Worm (Caenorhabditis elegans): ENCODE results near the gene zmp-1.

Gene zmp-1

DNA sequence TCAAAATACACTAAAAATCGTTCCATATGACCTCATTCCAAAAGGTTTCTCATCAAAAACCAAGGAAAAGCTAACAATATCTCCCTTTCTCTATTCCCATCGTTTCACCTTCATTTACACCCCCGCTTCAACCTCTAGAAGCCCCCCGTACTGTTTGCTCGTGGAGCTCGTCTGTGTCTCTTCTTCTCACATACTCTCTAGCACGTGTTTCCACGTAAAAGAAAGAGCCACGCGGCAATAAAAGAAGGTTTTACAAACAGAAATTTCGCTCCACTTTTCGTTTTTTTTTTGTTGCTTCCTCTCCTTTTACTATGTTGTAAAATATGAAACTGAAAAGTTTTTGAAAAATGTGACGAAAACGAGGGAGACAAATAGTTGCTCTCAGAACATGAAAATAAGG is 39.8 kb downstream of the zmp-1 start:
- TF ChIP-seq nhr-120 (GFP tag; IDR thresholded peaks at IDR 0.05) (no peak), ztf-3 (GFP tag; optimal IDR thresholded peaks at IDR 0.05) (no peak), pha-4 (tag; optimal IDR thresholded peaks at IDR 0.05) (peak; percentile 63), madf-3 (GFP tag; IDR thresholded peaks at IDR 0.05) (no peak), him-1 (tag; optimal IDR thresholded peaks at IDR 0.05) (no peak)

DNA sequence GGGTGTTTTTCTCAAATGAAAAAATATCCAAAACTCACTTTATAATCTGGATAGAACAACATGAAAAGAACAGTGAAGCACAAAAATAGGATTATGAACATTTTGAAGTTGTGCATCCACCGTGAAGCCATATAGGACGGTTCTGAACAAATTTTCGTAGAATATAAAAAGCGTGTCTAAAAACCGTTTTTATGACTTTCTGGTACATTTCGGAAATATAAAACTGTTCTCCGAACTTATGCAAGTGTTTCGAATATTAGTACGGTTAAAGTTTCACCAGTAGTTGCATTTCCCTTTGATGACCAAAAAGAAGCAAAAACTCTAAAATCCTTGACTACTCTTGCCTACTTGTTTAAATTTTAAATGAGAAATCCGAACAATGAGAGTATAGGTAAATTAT is 44.1 kb downstream of the zmp-1 start, which contains the start of gene C28H8.8:
Gene C28H8.8 (minus strand): TSS at position 101 of the 400 bp plus-strand sequence.
- TF ChIP-seq attf-6 (GFP tag; IDR thresholded peaks at IDR 0.05), result no peak
- TF ChIP-seq ztf-3 (GFP tag; optimal IDR thresholded peaks at IDR 0.05), result no peak
- no peak for TF ChIP-seq F55B11.4 (tag; optimal IDR thresholded peaks at IDR 0.05; ENCODE audit: borderline replicate concordance, insufficient read depth)
- no peak for TF ChIP-seq lin-40 (tag; optimal IDR thresholded peaks at IDR 0.05)
- TF ChIP-seq die-1 (tag; optimal IDR thresholded peaks at IDR 0.05), result no peak
- TF ChIP-seq chd-7 (tag; optimal IDR thresholded peaks at IDR 0.05), result no peak
- no peak for TF ChIP-seq tbp1 (GFP tag; optimal IDR thresholded peaks at IDR 0.05)
- TF ChIP-seq rpc-1 (optimal IDR thresholded peaks at IDR 0.05), result no peak
- TF ChIP-seq rpc-1 (tag; optimal IDR thresholded peaks at IDR 0.05), result no peak
- no peak for TF ChIP-seq aptf-3 (GFP tag; IDR thresholded peaks at IDR 0.05)

DNA sequence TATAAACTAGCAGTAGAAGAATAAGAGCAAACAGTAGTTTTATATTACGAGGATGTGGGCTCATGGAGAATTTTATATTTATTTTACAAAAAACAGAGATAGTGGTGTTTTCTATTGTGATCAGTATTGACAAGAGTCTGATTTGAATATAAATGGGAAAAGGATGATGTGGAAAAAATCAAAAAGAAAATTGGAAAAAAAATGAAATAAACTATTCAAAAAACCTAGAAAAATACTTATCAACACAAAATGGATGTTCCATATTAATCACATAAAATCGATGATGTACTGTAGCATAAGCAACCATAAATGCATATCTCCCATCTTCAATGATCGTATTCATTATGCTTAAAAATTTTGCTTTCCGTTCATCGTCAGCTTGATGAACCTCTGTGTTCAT is 45.9 kb downstream of the zmp-1 start, which contains the start of gene C28H8.7:
Gene C28H8.7 (minus strand): TSS at position 101 of the 400 bp plus-strand sequence.
- no peak for TF ChIP-seq Y56A3A.18 (GFP tag; IDR thresholded peaks at IDR 0.05)

DNA sequence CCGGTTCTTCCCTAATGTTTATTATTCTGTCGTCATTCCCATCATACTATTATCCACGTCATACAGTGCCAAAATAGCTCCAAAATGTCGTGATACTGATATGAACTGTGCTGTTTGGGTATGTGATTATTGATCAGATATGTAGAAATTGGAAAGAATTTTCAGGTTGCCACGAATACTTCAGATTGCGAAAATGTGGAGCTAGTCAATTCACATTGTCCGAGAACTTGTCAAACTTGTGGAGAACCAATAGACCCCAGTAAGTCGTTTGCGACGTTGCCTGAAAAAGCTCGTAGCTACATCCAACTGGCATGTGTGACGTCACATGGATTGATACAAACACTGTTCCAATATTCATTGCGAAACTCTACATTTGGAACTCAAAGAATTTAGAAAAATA is 48.3 kb downstream of the zmp-1 start:
- no peak for TF ChIP-seq nhr-120 (GFP tag; IDR thresholded peaks at IDR 0.05)
- TF ChIP-seq ceh-100 (GFP tag; IDR thresholded peaks at IDR 0.05), result no peak
- no peak for TF ChIP-seq lsy-27 (tag; optimal IDR thresholded peaks at IDR 0.05; ENCODE audit: borderline replicate concordance, insufficient read depth)
- TF ChIP-seq ceh-58 (GFP tag; IDR thresholded peaks at IDR 0.05), result no peak
- TF ChIP-seq lag-1 (GFP tag; IDR thresholded peaks at IDR 0.05), result no peak
- no peak for TF ChIP-seq rpc-1 (optimal IDR thresholded peaks at IDR 0.05)
- no peak for TF ChIP-seq rpc-1 (tag; optimal IDR thresholded peaks at IDR 0.05)
- TF ChIP-seq athp-1 (tag; optimal IDR thresholded peaks at IDR 0.05), result no peak
- TF ChIP-seq ceh-40 (GFP tag; IDR thresholded peaks at IDR 0.05), result no peak
- no peak for TF ChIP-seq attf-5 (GFP tag; optimal IDR thresholded peaks at IDR 0.05)
- no peak for TF ChIP-seq Y53G8AR.9 (GFP tag; conservative IDR thresholded peaks at IDR 0.05)

DNA sequence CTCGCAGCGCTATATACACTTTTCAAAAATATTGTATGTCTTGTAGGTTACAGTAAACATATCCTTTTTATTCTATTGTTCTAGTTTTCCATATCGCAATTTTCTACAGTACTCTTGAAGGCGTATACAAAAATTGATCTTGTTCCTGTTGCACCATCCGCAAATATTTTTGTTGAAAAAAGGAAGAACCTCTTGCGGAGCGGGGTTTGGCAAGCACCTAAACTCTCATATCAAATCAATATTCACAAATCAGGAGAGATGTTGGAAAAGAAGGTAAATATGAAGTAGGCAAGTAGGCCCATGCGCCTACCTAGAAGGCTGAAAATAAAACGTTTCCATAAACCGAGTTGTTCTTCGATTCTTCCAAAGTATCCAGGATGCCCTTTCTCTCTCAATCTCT is 48.7 kb downstream of the zmp-1 start, which contains the start of gene C28H8.5:
Gene C28H8.5 (plus strand): TSS at position 301 of the 400 bp plus-strand sequence.
- TF ChIP-seq egrh-3 (GFP tag; IDR thresholded peaks at IDR 0.05) (no peak), mxl-1 (tag; optimal IDR thresholded peaks at IDR 0.05) (no peak), nfya-1 (tag; optimal IDR thresholded peaks at IDR 0.05; ENCODE audit: borderline replicate concordance, insufficient read depth) (no peak), bed-2 (GFP tag; IDR thresholded peaks at IDR 0.05) (no peak), gei-17 (GFP tag; optimal IDR thresholded peaks at IDR 0.05) (no peak), Y53F4B.3 (GFP tag; IDR thresholded peaks at IDR 0.05) (no peak), him-1 (tag; optimal IDR thresholded peaks at IDR 0.05) (no peak), madf-8 (GFP tag; conservative IDR thresholded peaks at IDR 0.05) (no peak), nhr-80 (tag; optimal IDR thresholded peaks at IDR 0.05) (no peak), sdz-38 (tag; optimal IDR thresholded peaks at IDR 0.05) (no peak)

DNA sequence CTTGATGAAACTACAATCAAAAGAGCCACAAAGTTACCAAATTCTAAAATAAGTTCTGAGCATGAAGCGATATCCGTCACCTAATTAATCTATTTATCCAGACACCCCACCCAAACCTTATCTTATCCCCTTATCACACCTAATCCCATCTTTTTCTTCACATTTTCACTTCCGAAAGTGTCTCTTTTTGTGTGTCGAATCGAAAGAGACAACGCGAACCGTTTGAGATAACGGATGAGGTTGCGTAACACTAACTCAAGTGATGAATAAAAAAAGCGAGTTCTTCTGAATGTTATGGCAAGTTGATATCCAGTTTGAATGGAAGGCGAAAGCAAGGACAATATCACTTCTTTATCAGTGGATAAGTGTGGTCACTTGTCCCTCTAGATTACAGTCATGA is 49.2 kb downstream of the zmp-1 start:
- TF ChIP-seq K11D2.4 (GFP tag; IDR thresholded peaks at IDR 0.05), result no peak
- no peak for TF ChIP-seq repo-1 (tag; optimal IDR thresholded peaks at IDR 0.05)
- TF ChIP-seq ztf-26 (tag; optimal IDR thresholded peaks at IDR 0.05), result no peak
- no peak for TF ChIP-seq F37B4.10 (GFP tag; IDR thresholded peaks at IDR 0.05)
- no peak for TF ChIP-seq nfya-1 (tag; optimal IDR thresholded peaks at IDR 0.05; ENCODE audit: borderline replicate concordance, insufficient read depth)
- no peak for TF ChIP-seq lir-1 (GFP tag; conservative IDR thresholded peaks at IDR 0.05)
- TF ChIP-seq pbrm-1 (GFP tag; IDR thresholded peaks at IDR 0.05), result no peak
- no peak for TF ChIP-seq F55B11.4 (tag; optimal IDR thresholded peaks at IDR 0.05; ENCODE audit: borderline replicate concordance, insufficient read depth)
- TF ChIP-seq him-1 (tag; optimal IDR thresholded peaks at IDR 0.05), result no peak
- no peak for TF ChIP-seq unc-62 (GFP tag; optimal IDR thresholded peaks at IDR 0.05)
- TF ChIP-seq nfya-2 (GFP tag; IDR thresholded peaks at IDR 0.05), result no peak

All from whole organism, young adult.